Worm (Caenorhabditis elegans) whole organism, L2 larva: Measurements from ENCODE around the gene F41C3.11.

ENCODE experiments used
- ZK546.5 ChIP-seq: sonication (generic microtip); optimal IDR thresholded peaks from 2 replicates; lab custom pipeline; 2017; ENCODE audit warnings: missing biosample characterization, missing genetic modification characterization
- ceh-82 ChIP-seq: fragments of 150-350 bp; optimal IDR thresholded peaks from 2 replicates; lab custom pipeline; 2014; ENCODE audit warnings: missing biosample characterization, missing genetic modification characterization
- fos-1 ChIP-seq: fragments of 150-350 bp; optimal IDR thresholded peaks from 2 replicates; lab custom pipeline; 2014; ENCODE audit warnings: missing biosample characterization, missing genetic modification characterization
- lin-13 ChIP-seq: fragments of 150-350 bp; optimal IDR thresholded peaks from 2 replicates; lab custom pipeline; 2014; ENCODE audit warnings: missing biosample characterization, missing genetic modification reagents, missing genetic modification characterization
- lin-39 ChIP-seq: fragments of 150-350 bp; optimal IDR thresholded peaks from 2 replicates; lab custom pipeline; 2014; ENCODE audit warnings: missing biosample characterization, missing genetic modification reagents, missing genetic modification characterization
- mdl-1 ChIP-seq, 2 experiments: fragments of 150-350 bp in 1 of 2; sonication (generic microtip) in 1 of 2; optimal IDR thresholded peaks; 2 replicates each; lab custom pipeline; 2017; ENCODE audit warnings: missing biosample characterization in 2 of 2, missing genetic modification characterization in 2 of 2
- nhr-11 ChIP-seq: fragments of 150-350 bp; optimal IDR thresholded peaks from 2 replicates; lab custom pipeline; 2014; ENCODE audit warnings: missing biosample characterization, missing genetic modification characterization
- nhr-12 ChIP-seq: fragments of 150-350 bp; optimal IDR thresholded peaks from 2 replicates; lab custom pipeline; 2014; ENCODE audit warnings: missing biosample characterization, missing genetic modification characterization
- nhr-237 ChIP-seq: fragments of 150-350 bp; optimal IDR thresholded peaks from 2 replicates; lab custom pipeline; 2014; ENCODE audit warnings: missing biosample characterization, missing genetic modification characterization
- nhr-25 ChIP-seq: fragments of 150-350 bp; sonication (generic microtip); optimal IDR thresholded peaks from 3 replicates; lab custom pipeline; 2014; ENCODE audit warnings: missing biosample characterization, missing genetic modification characterization
- nhr-77 ChIP-seq: fragments of 150-350 bp; optimal IDR thresholded peaks from 2 replicates; lab custom pipeline; 2014; ENCODE audit warnings: missing biosample characterization, missing genetic modification characterization
- snpc-4 ChIP-seq: fragments of 150-350 bp; optimal IDR thresholded peaks from 2 replicates; lab custom pipeline; 2014; ENCODE audit warnings: missing biosample characterization, missing genetic modification characterization
- zag-1 ChIP-seq: fragments of 150-350 bp; optimal IDR thresholded peaks from 2 replicates; lab custom pipeline; 2014; ENCODE audit warnings: missing biosample characterization, missing genetic modification characterization
- ztf-11 ChIP-seq: sonication (generic microtip); optimal IDR thresholded peaks from 2 replicates; lab custom pipeline; 2017; ENCODE audit warnings: missing biosample characterization, missing genetic modification characterization

ce11 chrII:4771282-4771681 is 37.5 kb upstream of the F41C3.11 start, which contains the start of gene F26G1.5:
- TF ChIP-seq ZK546.5 (tag; lab: Kevin White, UChicago) = no peak
- no peak for TF ChIP-seq fos-1 (tag; lab: Kevin White, UChicago)
- TF ChIP-seq mdl-1 (tag; optimal IDR thresholded peaks at IDR 0.05; lab: Kevin White, UChicago) = no peak
- no peak for TF ChIP-seq ceh-82
- TF ChIP-seq nhr-11 (tag; lab: Kevin White, UChicago) = no peak
- no peak for TF ChIP-seq lin-13 (GFP tag; lab: Kevin White, UChicago)
- TF ChIP-seq nhr-237 (tag; lab: Kevin White, UChicago) = no peak
- TF ChIP-seq nhr-25 (tag; lab: Kevin White, UChicago) = no peak
- no peak for TF ChIP-seq ztf-11
- no peak for TF ChIP-seq lin-39 (tag; lab: Kevin White, UChicago)
- no peak for TF ChIP-seq zag-1 (tag; lab: Kevin White, UChicago)
- TF ChIP-seq nhr-77 (tag; lab: Kevin White, UChicago) = no peak
- no peak for TF ChIP-seq nhr-12
- no peak for TF ChIP-seq snpc-4 (tag; lab: Kevin White, UChicago)
